Worm (Caenorhabditis elegans): ENCODE measurements around the gene phf-15.
A peak's percentile ranks its signal among the peaks of the same experiment; 100 is the strongest.

Gene phf-15

ce11 chrIII:3304554-3304953 is 18.1 kb upstream of the phf-15 start:
- TF ChIP-seq egl-27 (tag; optimal IDR thresholded peaks at IDR 0.05): no peak
- no peak for TF ChIP-seq ceh-82 (tag; optimal IDR thresholded peaks at IDR 0.05)
- TF ChIP-seq C34F6.9 (tag; optimal IDR thresholded peaks at IDR 0.05): peak; percentile 46
- no peak for TF ChIP-seq sma-9 (GFP tag; optimal IDR thresholded peaks at IDR 0.05)
- no peak for TF ChIP-seq sma-9 (tag; optimal IDR thresholded peaks at IDR 0.05)
- no peak for TF ChIP-seq skn-1 (tag; optimal IDR thresholded peaks at IDR 0.05)
- TF ChIP-seq ama-1 (optimal IDR thresholded peaks at IDR 0.05): no peak
- TF ChIP-seq unc-55 (GFP tag; optimal IDR thresholded peaks at IDR 0.05): peak; percentile 55
- no peak for TF ChIP-seq lin-13 (GFP tag; optimal IDR thresholded peaks at IDR 0.05)
- no peak for TF ChIP-seq mdl-1 (tag; optimal IDR thresholded peaks at IDR 0.05)
- TF ChIP-seq lsy-2 (tag; optimal IDR thresholded peaks at IDR 0.05): peak in 1 of 2 experiments; percentile 30
- TF ChIP-seq sma-3 (GFP tag; optimal IDR thresholded peaks at IDR 0.05): no peak
- no peak for TF ChIP-seq nhr-21 (tag; optimal IDR thresholded peaks at IDR 0.05)
- no peak for TF ChIP-seq lin-11 (tag; optimal IDR thresholded peaks at IDR 0.05)

ce11 chrIII:3306322-3306721 is 16.3 kb upstream of the phf-15 start:
- peak; percentile 11 for TF ChIP-seq unc-55 (GFP tag; optimal IDR thresholded peaks at IDR 0.05)
- no peak for TF ChIP-seq nhr-12 (tag; optimal IDR thresholded peaks at IDR 0.05)
- peak; percentile 88 for TF ChIP-seq fos-1 (tag; optimal IDR thresholded peaks at IDR 0.05)

ce11 chrIII:3307379-3307778 is 15.3 kb upstream of the phf-15 start:
- TF ChIP-seq crh-2 (tag; optimal IDR thresholded peaks at IDR 0.05) (peak; percentile 4), zag-1 (tag; optimal IDR thresholded peaks at IDR 0.05) (no peak), nhr-25 (tag; optimal IDR thresholded peaks at IDR 0.05) (no peak), nhr-6 (tag; optimal IDR thresholded peaks at IDR 0.05) (no peak), nhr-129 (tag; optimal IDR thresholded peaks at IDR 0.05) (peak; percentile 41), lsy-2 (tag; optimal IDR thresholded peaks at IDR 0.05) (peak in 1 of 2 experiments; percentile 4), mdl-1 (tag; optimal IDR thresholded peaks at IDR 0.05) (no peak), F13H6.1 (tag; optimal IDR thresholded peaks at IDR 0.05) (peak; percentile 20), peb-1 (tag; optimal IDR thresholded peaks at IDR 0.05) (no peak), nhr-23 (tag; optimal IDR thresholded peaks at IDR 0.05) (no peak), nhr-21 (tag; optimal IDR thresholded peaks at IDR 0.05) (no peak), unc-62 (GFP tag; optimal IDR thresholded peaks at IDR 0.05) (no peak), Y55F3AM.14 (GFP tag; optimal IDR thresholded peaks at IDR 0.05) (no peak), gmeb-1 (tag; optimal IDR thresholded peaks at IDR 0.05) (no peak), C34F6.9 (tag; optimal IDR thresholded peaks at IDR 0.05) (no peak), fos-1 (tag; optimal IDR thresholded peaks at IDR 0.05) (peak; percentile 45)

- TF ChIP-seq lsy-2 (tag; optimal IDR thresholded peaks at IDR 0.05) (peak in 1 of 2 experiments; percentile 34), C34F6.9 (tag; optimal IDR thresholded peaks at IDR 0.05) (peak; percentile 34), fos-1 (tag; optimal IDR thresholded peaks at IDR 0.05) (peak; percentile 4), alr-1 (tag; optimal IDR thresholded peaks at IDR 0.05) (no peak), ztf-11 (tag; optimal IDR thresholded peaks at IDR 0.05) (no peak), blmp-1 (tag; optimal IDR thresholded peaks at IDR 0.05; ENCODE audit: insufficient read depth) (peak; percentile 55)
These were observed 13.7 kb upstream of the phf-15 start for ce11 chrIII:3308940-3309339.

- no peak for TF ChIP-seq elt-1 (tag; optimal IDR thresholded peaks at IDR 0.05)
- no peak for TF ChIP-seq C34F6.9 (tag; optimal IDR thresholded peaks at IDR 0.05)
- TF ChIP-seq unc-39 (tag; optimal IDR thresholded peaks at IDR 0.05): no peak
- TF ChIP-seq nhr-25 (tag; optimal IDR thresholded peaks at IDR 0.05): no peak
- TF ChIP-seq lsy-2 (tag; optimal IDR thresholded peaks at IDR 0.05): no peak
- TF ChIP-seq nhr-129 (tag; optimal IDR thresholded peaks at IDR 0.05): no peak
These were observed 13.0 kb upstream of the phf-15 start for ce11 chrIII:3309700-3310099.

- TF ChIP-seq fos-1 (tag; optimal IDR thresholded peaks at IDR 0.05) (peak; percentile 13), unc-39 (tag; optimal IDR thresholded peaks at IDR 0.05) (no peak), ceh-16 (tag; optimal IDR thresholded peaks at IDR 0.05) (no peak)
These were observed 11.6 kb upstream of the phf-15 start, which contains the start of gene ral-1 for ce11 chrIII:3310876-3311597. TSS of gene ral-1 (plus strand) at chrIII:3311310.

Data from whole organism, L2 larva.